Worm (Caenorhabditis elegans) whole organism, L1 larva: ENCODE data around the gene abi-1.
A peak's percentile ranks its signal among the peaks of the same experiment; 100 is the strongest.

Experiments
- C04F5.9 ChIP-seq: sonication (generic microtip); optimal IDR thresholded peaks from 2 replicates; lab custom pipeline; 2016; ENCODE audit warnings: missing genetic modification characterization, missing compliant biosample characterization
- C34B4.2 ChIP-seq: sonication (generic microtip); optimal IDR thresholded peaks from 2 replicates; lab custom pipeline; 2017; ENCODE audit warnings: mild to moderate bottlenecking, missing genetic modification characterization, missing compliant biosample characterization
- Y116A8C.19 ChIP-seq: sonication (generic microtip); optimal IDR thresholded peaks from 2 replicates; lab custom pipeline; 2016; ENCODE audit warnings: missing compliant biosample characterization, missing genetic modification characterization, borderline replicate concordance
- aha-1 ChIP-seq: fragments of 150-350 bp; optimal IDR thresholded peaks from 2 replicates; lab custom pipeline; 2014; ENCODE audit warnings: missing biosample characterization, missing genetic modification characterization
- aly-2 ChIP-seq: fragments of 150-350 bp; optimal IDR thresholded peaks from 2 replicates; lab custom pipeline; 2014; ENCODE audit warnings: missing biosample characterization, missing genetic modification characterization
- ama-1 ChIP-seq: fragments of 150-350 bp; optimal IDR thresholded peaks from 2 replicates; lab custom pipeline; 2014
- blmp-1 ChIP-seq: fragments of 150-350 bp; optimal IDR thresholded peaks from 2 replicates; lab custom pipeline; 2014; ENCODE audit warnings: missing biosample characterization, missing genetic modification characterization
- ceh-88 ChIP-seq: fragments of 200-800 bp; sonication (Bioruptor generic); IDR thresholded peaks from 2 replicates; pipeline ENCODE4 v1.3.6; 2022; ENCODE audit warnings: missing genetic modification characterization, missing compliant biosample characterization
- dpl-1 ChIP-seq, 3 experiments: fragments of 150-350 bp in 2 of 3; sonication (generic microtip) in 1 of 3; optimal IDR thresholded peaks; 2 replicates each; lab custom pipeline; 2014 to 2017; ENCODE audit warnings: missing biosample characterization in 3 of 3, missing genetic modification characterization in 3 of 3, missing genetic modification reagents in 3 of 3
- efl-3 ChIP-seq: fragments of 200-800 bp; sonication (Bioruptor generic); optimal IDR thresholded peaks from 2 replicates; lab custom pipeline; 2018; ENCODE audit warnings: mild to moderate bottlenecking, missing genetic modification characterization, missing compliant biosample characterization
- elt-2 ChIP-seq: sonication (generic microtip); optimal IDR thresholded peaks from 2 replicates; lab custom pipeline; 2016; ENCODE audit warnings: missing genetic modification characterization, mild to moderate bottlenecking, inconsistent platforms, missing compliant biosample characterization, missing genetic modification reagents
- elt-3 ChIP-seq, 6 experiments: fragments of 150-350 bp in 1 of 6; sonication (generic microtip); optimal IDR thresholded peaks; 2 replicates each; lab custom pipeline; 2017 to 2018; ENCODE audit warnings: missing biosample characterization in 6 of 6, missing genetic modification characterization in 6 of 6, inconsistent platforms in 1 of 6
- fkh-10 ChIP-seq: sonication (generic microtip); optimal IDR thresholded peaks from 2 replicates; lab custom pipeline; 2017; ENCODE audit warnings: missing biosample characterization, missing genetic modification reagents, missing genetic modification characterization
- fkh-4 ChIP-seq: sonication (generic microtip); optimal IDR thresholded peaks from 2 replicates; lab custom pipeline; 2016; ENCODE audit warnings: missing compliant biosample characterization, missing genetic modification characterization, borderline replicate concordance
- fos-1 ChIP-seq: fragments of 150-350 bp; optimal IDR thresholded peaks from 2 replicates; lab custom pipeline; 2014; ENCODE audit warnings: missing biosample characterization, missing genetic modification characterization
- hlh-17 ChIP-seq: fragments of 200-800 bp; sonication (Bioruptor generic); optimal IDR thresholded peaks from 2 replicates; lab custom pipeline; 2018; ENCODE audit warnings: missing genetic modification characterization, mild to moderate bottlenecking, missing compliant biosample characterization, moderate library complexity, borderline replicate concordance
- hpl-2 ChIP-seq: fragments of 150-350 bp; optimal IDR thresholded peaks from 2 replicates; lab custom pipeline; 2014; ENCODE audit warnings: missing biosample characterization, missing genetic modification reagents, missing genetic modification characterization
- lin-15B ChIP-seq: fragments of 150-350 bp; sonication (generic microtip); optimal IDR thresholded peaks from 3 replicates; lab custom pipeline; 2014; ENCODE audit warnings: missing biosample characterization, missing genetic modification characterization
- lin-35 ChIP-seq, 2 experiments: fragments of 150-350 bp; optimal IDR thresholded peaks; 2 replicates each; lab custom pipeline; 2014; ENCODE audit warnings: missing biosample characterization in 2 of 2, missing genetic modification characterization in 2 of 2, missing genetic modification reagents in 2 of 2
- lin-39 ChIP-seq: fragments of 150-350 bp; optimal IDR thresholded peaks from 2 replicates; lab custom pipeline; 2014; ENCODE audit warnings: missing biosample characterization, missing genetic modification reagents, missing genetic modification characterization
- lsy-2 ChIP-seq, 2 experiments: fragments of 150-350 bp; optimal IDR thresholded peaks; 2 replicates each; lab custom pipeline; 2014; ENCODE audit warnings: missing biosample characterization in 2 of 2, missing genetic modification characterization in 2 of 2
- mef-2 ChIP-seq: fragments of 150-350 bp; optimal IDR thresholded peaks from 2 replicates; lab custom pipeline; 2014; ENCODE audit warnings: missing biosample characterization, missing genetic modification characterization
- mep-1 ChIP-seq: fragments of 150-350 bp; optimal IDR thresholded peaks from 2 replicates; lab custom pipeline; 2014; ENCODE audit warnings: missing biosample characterization, missing genetic modification characterization
- nhr-11 ChIP-seq: fragments of 150-350 bp; optimal IDR thresholded peaks from 2 replicates; lab custom pipeline; 2014; ENCODE audit warnings: missing biosample characterization, missing genetic modification characterization
- nhr-12 ChIP-seq: sonication (generic microtip); optimal IDR thresholded peaks from 2 replicates; lab custom pipeline; 2017; ENCODE audit warnings: missing biosample characterization, missing genetic modification characterization
- nhr-19 ChIP-seq: fragments of 200-800 bp; sonication (Bioruptor generic); conservative IDR thresholded peaks from 2 replicates; pipeline ENCODE4 v1.3.6; 2022; ENCODE audit warnings: missing genetic modification characterization, missing compliant biosample characterization
- nhr-20 ChIP-seq: sonication (generic microtip); optimal IDR thresholded peaks from 2 replicates; lab custom pipeline; 2016; ENCODE audit warnings: mild to moderate bottlenecking, missing genetic modification characterization, missing compliant biosample characterization
- nhr-237 ChIP-seq: fragments of 150-350 bp; optimal IDR thresholded peaks from 2 replicates; lab custom pipeline; 2014; ENCODE audit warnings: missing biosample characterization, missing genetic modification characterization
- nhr-28 ChIP-seq: fragments of 150-350 bp; optimal IDR thresholded peaks from 2 replicates; lab custom pipeline; 2014; ENCODE audit warnings: missing biosample characterization, missing genetic modification characterization
- nhr-47 ChIP-seq: sonication (generic microtip); optimal IDR thresholded peaks from 2 replicates; lab custom pipeline; 2016; ENCODE audit warnings: mild to moderate bottlenecking, missing genetic modification characterization, moderate library complexity, missing compliant biosample characterization
- nhr-71 ChIP-seq: sonication (generic microtip); optimal IDR thresholded peaks from 2 replicates; lab custom pipeline; 2016; ENCODE audit warnings: mild to moderate bottlenecking, missing genetic modification characterization, moderate library complexity, missing compliant biosample characterization
- nhr-76 ChIP-seq: sonication (generic microtip); optimal IDR thresholded peaks from 2 replicates; lab custom pipeline; 2017; ENCODE audit warnings: missing biosample characterization, missing genetic modification characterization
- nhr-77 ChIP-seq: fragments of 150-350 bp; optimal IDR thresholded peaks from 2 replicates; lab custom pipeline; 2014; ENCODE audit warnings: missing biosample characterization, missing genetic modification characterization
- pag-3 ChIP-seq: sonication (generic microtip); optimal IDR thresholded peaks from 2 replicates; lab custom pipeline; 2017; ENCODE audit warnings: missing genetic modification characterization, mild to moderate bottlenecking, missing compliant biosample characterization, antibody characterized with exemption, borderline replicate concordance; ENCODE audit not compliant: insufficient read depth
- pqm-1 ChIP-seq: sonication (generic microtip); optimal IDR thresholded peaks from 3 replicates; lab custom pipeline; 2017; ENCODE audit warnings: missing biosample characterization, missing genetic modification characterization
- rnt-1 ChIP-seq: sonication (generic microtip); optimal IDR thresholded peaks from 2 replicates; lab custom pipeline; 2016; ENCODE audit warnings: mild to moderate bottlenecking, missing genetic modification characterization, moderate library complexity, missing compliant biosample characterization
- skn-1 ChIP-seq: fragments of 150-350 bp; optimal IDR thresholded peaks from 2 replicates; lab custom pipeline; 2014; ENCODE audit warnings: missing biosample characterization, missing genetic modification characterization
- snu-23 ChIP-seq: sonication (generic microtip); optimal IDR thresholded peaks from 2 replicates; lab custom pipeline; 2016; ENCODE audit warnings: missing genetic modification characterization, missing compliant biosample characterization
- sox-4 ChIP-seq: sonication (generic microtip); optimal IDR thresholded peaks from 2 replicates; lab custom pipeline; 2016; ENCODE audit warnings: missing genetic modification characterization, missing compliant biosample characterization
- sptf-1 ChIP-seq: fragments of 150-350 bp; optimal IDR thresholded peaks from 2 replicates; lab custom pipeline; 2014; ENCODE audit warnings: missing biosample characterization, missing genetic modification characterization
- swsn-7 ChIP-seq: sonication (generic microtip); optimal IDR thresholded peaks from 2 replicates; lab custom pipeline; 2016; ENCODE audit warnings: missing genetic modification characterization, missing compliant biosample characterization
- tbx-2 ChIP-seq: sonication (generic microtip); optimal IDR thresholded peaks from 2 replicates; lab custom pipeline; 2016; ENCODE audit warnings: missing genetic modification characterization, missing compliant biosample characterization
- unc-30 ChIP-seq: sonication (generic microtip); optimal IDR thresholded peaks from 2 replicates; lab custom pipeline; 2017; ENCODE audit warnings: missing biosample characterization, missing genetic modification characterization
- unc-86 ChIP-seq: sonication (generic microtip); optimal IDR thresholded peaks from 2 replicates; lab custom pipeline; 2016; ENCODE audit warnings: missing genetic modification characterization, missing compliant biosample characterization
- unc-98 ChIP-seq: fragments of 200-800 bp; sonication (Bioruptor generic); IDR thresholded peaks from 2 replicates; pipeline ENCODE4 v1.3.6; 2022; ENCODE audit warnings: missing genetic modification characterization, missing compliant biosample characterization
- vab-15 ChIP-seq: sonication (generic microtip); optimal IDR thresholded peaks from 2 replicates; lab custom pipeline; 2017; ENCODE audit warnings: missing genotype, mild to moderate bottlenecking, missing genetic modification characterization, missing compliant biosample characterization
- xbp-1 ChIP-seq: sonication (generic microtip); optimal IDR thresholded peaks from 2 replicates; lab custom pipeline; 2016; ENCODE audit warnings: missing genetic modification characterization, missing compliant biosample characterization
- zip-4 ChIP-seq: fragments of 200-800 bp; sonication (Bioruptor generic); optimal IDR thresholded peaks from 2 replicates; lab custom pipeline; 2018; ENCODE audit warnings: mild to moderate bottlenecking, missing genetic modification characterization, moderate library complexity, missing compliant biosample characterization
- ztf-11 ChIP-seq, 2 experiments: sonication (generic microtip); optimal IDR thresholded peaks; 2 replicates each; lab custom pipeline; 2016 to 2017; ENCODE audit warnings: missing genetic modification characterization in 2 of 2, missing biosample characterization in 1 of 2, missing compliant biosample characterization in 1 of 2

The abi-1 gene

ce11 chrIII:5683998-5684397 is 8.5 kb downstream of the abi-1 start, which contains the start of gene rcan-1:
TSS of gene rcan-1 (minus strand) at chrIII:5684098.
- TF ChIP-seq nhr-76 (tag; lab: Kevin White, UChicago) (no peak), lin-39 (no peak), pqm-1 (no peak), mep-1 (no peak), efl-3 (no peak), lin-15B (tag; lab: Kevin White, UChicago) (no peak), Y116A8C.19 (tag; lab: Kevin White, UChicago) (no peak), sox-4 (tag; lab: Kevin White, UChicago) (no peak), vab-15 (tag; lab: Kevin White, UChicago) (no peak), rnt-1 (tag; lab: Kevin White, UChicago) (no peak), fos-1 (tag; lab: Kevin White, UChicago) (no peak), nhr-19 (GFP tag; lab: Robert Waterston, UW) (no peak), mef-2 (no peak), hpl-2 (no peak), nhr-71 (tag; lab: Kevin White, UChicago) (no peak), unc-86 (tag; lab: Kevin White, UChicago) (no peak)

ce11 chrIII:5680141-5680540 is 12.4 kb downstream of the abi-1 start, which contains the start of gene pst-2:
TSS of gene pst-2 (plus strand) at chrIII:5680433.
- no peak for TF ChIP-seq fkh-10 (GFP tag; lab: Kevin White, UChicago)
- TF ChIP-seq lsy-2 (tag; optimal IDR thresholded peaks at IDR 0.05; lab: Kevin White, UChicago), result peak in 1 of 2 experiments; percentile 7
- TF ChIP-seq nhr-47 (tag; lab: Kevin White, UChicago), result peak; percentile 14
- TF ChIP-seq blmp-1, result peak; percentile 2
- TF ChIP-seq, all 84 proteins: peak for 3

- TF ChIP-seq vab-15 (tag; lab: Kevin White, UChicago) (peak; percentile 96), zip-4 (GFP tag; lab: Kevin White, UChicago) (peak; percentile 94), tbx-2 (tag; lab: Kevin White, UChicago) (peak; percentile 99), unc-98 (GFP tag; lab: Robert Waterston, UW) (peak; percentile 86), snu-23 (GFP tag; lab: Kevin White, UChicago) (peak; percentile 99), blmp-1 (peak; percentile 92), ama-1 (lab: Kevin White, UChicago) (peak; percentile 93), nhr-71 (tag; lab: Kevin White, UChicago) (peak; percentile 99), nhr-11 (tag; lab: Kevin White, UChicago) (peak; percentile 96), aly-2 (peak; percentile 98), nhr-28 (peak; percentile 19), aha-1 (tag; lab: Kevin White, UChicago) (peak; percentile 91), pqm-1 (no peak), ceh-88 (GFP tag; lab: Robert Waterston, UW) (peak; percentile 95), mep-1 (peak; percentile 100), fkh-4 (tag; lab: Kevin White, UChicago) (peak; percentile 92), dpl-1 (GFP tag; optimal IDR thresholded peaks at IDR 0.05; lab: Kevin White, UChicago) (peak; percentile 97 to 99 (median 98)), nhr-77 (tag; lab: Kevin White, UChicago) (peak; percentile 99), C34B4.2 (tag; lab: Kevin White, UChicago) (peak; percentile 88), C04F5.9 (peak; percentile 96), sptf-1 (tag; lab: Kevin White, UChicago) (no peak), skn-1 (tag; lab: Kevin White, UChicago) (peak; percentile 98), xbp-1 (tag; lab: Kevin White, UChicago) (peak; percentile 99), nhr-19 (GFP tag; lab: Robert Waterston, UW) (peak; percentile 99), swsn-7 (peak; percentile 99), elt-2 (peak; percentile 91), efl-3 (peak; percentile 40), lin-39 (peak; percentile 97), nhr-237 (tag; lab: Kevin White, UChicago) (peak; percentile 98), nhr-20 (tag; lab: Kevin White, UChicago) (peak; percentile 99), sox-4 (tag; lab: Kevin White, UChicago) (peak; percentile 89), elt-3 (tag; optimal IDR thresholded peaks at IDR 0.05; lab: Kevin White, UChicago) (peak; percentile 96 to 100 (median 99)), lin-35 (GFP tag; optimal IDR thresholded peaks at IDR 0.05; lab: Kevin White, UChicago) (peak; percentile 98 to 100), pag-3 (peak; percentile 87), unc-30 (tag; lab: Kevin White, UChicago) (peak; percentile 33), nhr-12 (peak; percentile 58), ztf-11 (tag; optimal IDR thresholded peaks at IDR 0.05; lab: Kevin White, UChicago) (peak; percentile 29 to 93), hlh-17 (GFP tag; lab: Kevin White, UChicago) (no peak)
These were observed 13.6 kb downstream of the abi-1 start, which contains the start of the genes ska-3 and rps-12 for ce11 chrIII:5678935-5679334. TSS of gene ska-3 (minus strand) at chrIII:5679005. TSS of gene rps-12 (plus strand) at chrIII:5679298.
